Worm (Caenorhabditis elegans) whole organism, L4/young adult: ENCODE measurements around the gene F28H6.8.

ENCODE experiments used
- W03F9.2 ChIP-seq: fragments of 150-350 bp; optimal IDR thresholded peaks from 2 replicates; lab custom pipeline; 2014; ENCODE audit warnings: missing biosample characterization, missing genetic modification characterization
- dao-5 ChIP-seq: sonication (generic microtip); optimal IDR thresholded peaks from 2 replicates; lab custom pipeline; 2016; ENCODE audit warnings: missing genotype, missing genetic modification characterization, moderate library complexity, missing compliant biosample characterization
- him-1 ChIP-seq: sonication (generic microtip); optimal IDR thresholded peaks from 2 replicates; lab custom pipeline; 2016; ENCODE audit warnings: missing genotype, missing genetic modification reagents, missing genetic modification characterization, missing compliant biosample characterization

ce11 chrX:14132677-14133076 lies 1.5 kb downstream of the F28H6.8 start:
- TF ChIP-seq dao-5 (tag; lab: Kevin White, UChicago) (no peak), W03F9.2 (tag; lab: Kevin White, UChicago) (no peak), him-1 (tag; lab: Kevin White, UChicago) (no peak)
